Worm (Caenorhabditis elegans) whole organism, L3 larva: ENCODE measurements around the gene pqn-36.
A peak's percentile ranks its signal among the peaks of the same experiment; 100 is the strongest.

Experiments used
- R02D3.7 ChIP-seq: fragments of 150-350 bp; optimal IDR thresholded peaks from 2 replicates; lab custom pipeline; 2014; ENCODE audit warnings: missing biosample characterization, missing genetic modification characterization
- ZK546.5 ChIP-seq: sonication (generic microtip); optimal IDR thresholded peaks from 2 replicates; lab custom pipeline; 2017; ENCODE audit warnings: missing biosample characterization, missing genetic modification characterization
- aly-2 ChIP-seq: fragments of 150-350 bp; optimal IDR thresholded peaks from 2 replicates; lab custom pipeline; 2014; ENCODE audit warnings: missing biosample characterization, missing genetic modification characterization
- ama-1 ChIP-seq: fragments of 150-350 bp; optimal IDR thresholded peaks from 2 replicates; lab custom pipeline; 2018
- ceh-16 ChIP-seq: sonication (generic microtip); optimal IDR thresholded peaks from 2 replicates; lab custom pipeline; 2017; ENCODE audit warnings: missing biosample characterization, missing genetic modification characterization
- ceh-9 ChIP-seq: sonication (generic microtip); optimal IDR thresholded peaks from 2 replicates; lab custom pipeline; 2018; ENCODE audit warnings: missing biosample characterization, missing genetic modification characterization
- daf-12 ChIP-seq: fragments of 150-350 bp; optimal IDR thresholded peaks from 2 replicates; lab custom pipeline; 2014; ENCODE audit warnings: missing biosample characterization, missing genetic modification reagents, missing genetic modification characterization
- egl-27 ChIP-seq: sonication (generic microtip); optimal IDR thresholded peaks from 4 replicates; lab custom pipeline; 2017; ENCODE audit warnings: missing biosample characterization, missing genetic modification reagents, missing genetic modification characterization
- egl-5 ChIP-seq: fragments of 150-350 bp; optimal IDR thresholded peaks from 2 replicates; lab custom pipeline; 2017; ENCODE audit warnings: missing biosample characterization, missing genetic modification reagents, missing genetic modification characterization, inconsistent platforms
- elt-1 ChIP-seq: fragments of 150-350 bp; optimal IDR thresholded peaks from 2 replicates; lab custom pipeline; 2014; ENCODE audit warnings: missing biosample characterization, missing genetic modification characterization
- elt-2 ChIP-seq: sonication (generic microtip); optimal IDR thresholded peaks from 2 replicates; lab custom pipeline; 2016; ENCODE audit warnings: missing genetic modification reagents, mild to moderate bottlenecking, missing genetic modification characterization, missing compliant biosample characterization
- elt-3 ChIP-seq, 3 experiments: fragments of 150-350 bp in 1 of 3; sonication (generic microtip) in 2 of 3; optimal IDR thresholded peaks; 2 replicates in 2 of 3; 4 replicates in 1 of 3; lab custom pipeline; 2014 to 2017; ENCODE audit warnings: missing biosample characterization in 3 of 3, missing genetic modification characterization in 3 of 3
- eor-1 ChIP-seq, 2 experiments: fragments of 150-350 bp; optimal IDR thresholded peaks; 2 replicates each; lab custom pipeline; 2014 to 2018; ENCODE audit warnings: missing biosample characterization in 2 of 2, missing genetic modification characterization in 2 of 2
- fkh-10 ChIP-seq: sonication (generic microtip); optimal IDR thresholded peaks from 2 replicates; lab custom pipeline; 2017; ENCODE audit warnings: missing biosample characterization, missing genetic modification reagents, missing genetic modification characterization
- hmg-11 ChIP-seq: sonication (generic microtip); optimal IDR thresholded peaks from 2 replicates; lab custom pipeline; 2016; ENCODE audit warnings: missing genetic modification characterization, missing compliant biosample characterization
- jun-1 ChIP-seq: fragments of 150-350 bp; optimal IDR thresholded peaks from 2 replicates; lab custom pipeline; 2014; ENCODE audit warnings: missing biosample characterization, missing genetic modification reagents, missing genetic modification characterization
- lin-39 ChIP-seq: fragments of 150-350 bp; optimal IDR thresholded peaks from 2 replicates; lab custom pipeline; 2018; ENCODE audit warnings: missing biosample characterization, missing genetic modification reagents, missing genetic modification characterization
- mdl-1 ChIP-seq: fragments of 150-350 bp; optimal IDR thresholded peaks from 2 replicates; lab custom pipeline; 2014; ENCODE audit warnings: missing biosample characterization, missing genetic modification characterization
- mml-1 ChIP-seq: fragments of 150-350 bp; sonication (generic microtip); optimal IDR thresholded peaks from 3 replicates; lab custom pipeline; 2014; ENCODE audit warnings: missing biosample characterization, missing genetic modification characterization
- nfya-1 ChIP-seq: sonication (generic microtip); optimal IDR thresholded peaks from 2 replicates; lab custom pipeline; 2017; ENCODE audit warnings: missing genetic modification characterization, mild to moderate bottlenecking, missing compliant biosample characterization, antibody characterized with exemption, moderate library complexity; ENCODE audit not compliant: insufficient read depth
- nhr-23 ChIP-seq: fragments of 150-350 bp; optimal IDR thresholded peaks from 2 replicates; lab custom pipeline; 2014; ENCODE audit warnings: missing biosample characterization, missing genetic modification reagents, missing genetic modification characterization
- nhr-25 ChIP-seq: sonication (generic microtip); optimal IDR thresholded peaks from 2 replicates; lab custom pipeline; 2017; ENCODE audit warnings: missing biosample characterization, missing genetic modification characterization
- nhr-28 ChIP-seq: fragments of 150-350 bp; optimal IDR thresholded peaks from 2 replicates; lab custom pipeline; 2014; ENCODE audit warnings: missing biosample characterization, missing genetic modification characterization
- nhr-43 ChIP-seq: sonication (generic microtip); optimal IDR thresholded peaks from 2 replicates; lab custom pipeline; 2016; ENCODE audit warnings: mild to moderate bottlenecking, missing genetic modification characterization, missing compliant biosample characterization; ENCODE audit not compliant: poor library complexity, severe bottlenecking
- nhr-67 ChIP-seq: fragments of 150-350 bp; optimal IDR thresholded peaks from 2 replicates; lab custom pipeline; 2014; ENCODE audit warnings: missing biosample characterization, missing genetic modification characterization
- nhr-77 ChIP-seq: fragments of 150-350 bp; optimal IDR thresholded peaks from 2 replicates; lab custom pipeline; 2014; ENCODE audit warnings: missing biosample characterization, missing genetic modification characterization
- pha-4 ChIP-seq: fragments of 150-350 bp; optimal IDR thresholded peaks from 2 replicates; lab custom pipeline; 2014; ENCODE audit warnings: missing biosample characterization, missing genetic modification reagents, missing genetic modification characterization
- pqm-1 ChIP-seq: fragments of 150-350 bp; optimal IDR thresholded peaks from 2 replicates; lab custom pipeline; 2017; ENCODE audit warnings: missing biosample characterization, missing genetic modification characterization, inconsistent platforms
- sea-2 ChIP-seq: fragments of 150-350 bp; sonication (generic microtip); optimal IDR thresholded peaks from 4 replicates; lab custom pipeline; 2014; ENCODE audit warnings: missing biosample characterization, missing genetic modification reagents, missing genetic modification characterization
- skn-1 ChIP-seq: fragments of 150-350 bp; optimal IDR thresholded peaks from 2 replicates; lab custom pipeline; 2014; ENCODE audit warnings: missing biosample characterization, missing genetic modification characterization
- tbx-2 ChIP-seq: sonication (generic microtip); optimal IDR thresholded peaks from 2 replicates; lab custom pipeline; 2016; ENCODE audit warnings: mild to moderate bottlenecking, missing genetic modification characterization, missing compliant biosample characterization
- unc-39 ChIP-seq: sonication (generic microtip); optimal IDR thresholded peaks from 4 replicates; lab custom pipeline; 2017; ENCODE audit warnings: missing biosample characterization, missing genetic modification characterization
- unc-62 ChIP-seq: fragments of 150-350 bp; sonication (generic microtip); optimal IDR thresholded peaks from 4 replicates; lab custom pipeline; 2014; ENCODE audit warnings: missing biosample characterization, missing genetic modification reagents, missing genetic modification characterization
- ztf-4 ChIP-seq: fragments of 150-350 bp; optimal IDR thresholded peaks from 2 replicates; lab custom pipeline; 2014; ENCODE audit warnings: missing biosample characterization, missing genetic modification characterization

pqn-36 gene

ce11 chrX:15375299-15375698 lies 40.0 kb downstream of the pqn-36 start:
- no peak for TF ChIP-seq egl-27 (tag; lab: Kevin White, UChicago)
- no peak for TF ChIP-seq daf-12 (tag; lab: Kevin White, UChicago)
- TF ChIP-seq mdl-1 (tag; lab: Kevin White, UChicago), result no peak
- peak; percentile 64 for TF ChIP-seq nhr-43 (tag; lab: Kevin White, UChicago)
- no peak for TF ChIP-seq eor-1 (tag; optimal IDR thresholded peaks at IDR 0.05; lab: Kevin White, UChicago)
- TF ChIP-seq nhr-67, result no peak
- no peak for TF ChIP-seq skn-1 (tag; lab: Kevin White, UChicago)
- TF ChIP-seq elt-1 (tag; lab: Kevin White, UChicago), result no peak
- no peak for TF ChIP-seq elt-2 (tag; lab: Kevin White, UChicago)
- TF ChIP-seq ama-1, result no peak
- no peak for TF ChIP-seq ceh-9 (tag; lab: Kevin White, UChicago)
- TF ChIP-seq nhr-77 (tag; lab: Kevin White, UChicago), result no peak
- TF ChIP-seq elt-3 (tag; optimal IDR thresholded peaks at IDR 0.05; lab: Kevin White, UChicago), result peak; percentile 72 to 97 (median 76)
- TF ChIP-seq nfya-1, result peak; percentile 24
- TF ChIP-seq pha-4 (tag; lab: Kevin White, UChicago), result no peak
- TF ChIP-seq nhr-23 (tag; lab: Kevin White, UChicago), result peak; percentile 79
- no peak for TF ChIP-seq nhr-28 (tag; lab: Kevin White, UChicago)

ce11 chrX:15374668-15375208 lies 40.6 kb downstream of the pqn-36 start:
- TF ChIP-seq nhr-43 (tag; lab: Kevin White, UChicago), result peak; percentile 43
- TF ChIP-seq elt-1 (tag; lab: Kevin White, UChicago), result peak; percentile 27
- TF ChIP-seq nhr-25 (tag; lab: Kevin White, UChicago), result peak; percentile 68
- no peak for TF ChIP-seq nfya-1
- TF ChIP-seq, all 47 proteins: peak for 3

ce11 chrX:15373415-15374048 lies 41.8 kb downstream of the pqn-36 start:
- TF ChIP-seq pha-4 (tag; lab: Kevin White, UChicago) (peak; percentile 48), elt-2 (tag; lab: Kevin White, UChicago) (peak; percentile 88), unc-62 (GFP tag; lab: Kevin White, UChicago) (peak; percentile 44), fkh-10 (peak; percentile 48), jun-1 (tag; lab: Kevin White, UChicago) (peak; percentile 45), ceh-16 (tag; lab: Kevin White, UChicago) (no peak), nhr-43 (tag; lab: Kevin White, UChicago) (no peak), nhr-25 (tag; lab: Kevin White, UChicago) (no peak), nfya-1 (peak; percentile 57), lin-39 (tag; lab: Kevin White, UChicago) (peak; percentile 89), mdl-1 (tag; lab: Kevin White, UChicago) (no peak), pqm-1 (tag; lab: Kevin White, UChicago) (peak; percentile 81), nhr-23 (tag; lab: Kevin White, UChicago) (peak; percentile 33), mml-1 (tag; lab: Kevin White, UChicago) (no peak), R02D3.7 (tag; lab: Kevin White, UChicago) (no peak), elt-1 (tag; lab: Kevin White, UChicago) (peak; percentile 54), hmg-11 (peak; percentile 26)
- TF ChIP-seq, all 47 proteins: peak for 11

ce11 chrX:15372772-15373171 lies 42.5 kb downstream of the pqn-36 start:
- no peak for TF ChIP-seq jun-1 (tag; lab: Kevin White, UChicago)
- no peak for TF ChIP-seq tbx-2 (tag; lab: Kevin White, UChicago)
- TF ChIP-seq elt-2 (tag; lab: Kevin White, UChicago), result no peak
- TF ChIP-seq egl-27 (tag; lab: Kevin White, UChicago), result no peak
- no peak for TF ChIP-seq nhr-28 (tag; lab: Kevin White, UChicago)
- TF ChIP-seq unc-39 (tag; lab: Kevin White, UChicago), result no peak
- no peak for TF ChIP-seq sea-2 (GFP tag; lab: Kevin White, UChicago)
- no peak for TF ChIP-seq ZK546.5 (tag; lab: Kevin White, UChicago)
- TF ChIP-seq nhr-77 (tag; lab: Kevin White, UChicago), result no peak
- TF ChIP-seq egl-5 (tag; lab: Kevin White, UChicago), result no peak
- no peak for TF ChIP-seq nhr-67
- no peak for TF ChIP-seq lin-39 (tag; lab: Kevin White, UChicago)
- TF ChIP-seq elt-3 (tag; optimal IDR thresholded peaks at IDR 0.05; lab: Kevin White, UChicago), result no peak
- no peak for TF ChIP-seq ztf-4 (tag; lab: Kevin White, UChicago)
- no peak for TF ChIP-seq aly-2
- no peak for TF ChIP-seq eor-1 (tag; optimal IDR thresholded peaks at IDR 0.05; lab: Kevin White, UChicago)
- no peak for TF ChIP-seq nfya-1
- TF ChIP-seq ceh-9 (tag; lab: Kevin White, UChicago), result no peak
- TF ChIP-seq nhr-25 (tag; lab: Kevin White, UChicago), result no peak
